Worm (Caenorhabditis elegans) whole organism, young adult: ENCODE results near the gene F45D11.7.

Experiments
- Y79H2A.3 ChIP-seq: fragments of 200-800 bp; sonication (Bioruptor generic); conservative IDR thresholded peaks from 2 replicates; pipeline ENCODE4 v1.3.6; 2022; ENCODE audit warnings: missing genetic modification reagents, missing genetic modification characterization, missing compliant biosample characterization
- madf-8 ChIP-seq: fragments of 200-800 bp; sonication (Bioruptor generic); conservative IDR thresholded peaks from 2 replicates; pipeline ENCODE4 v1.3.6; 2022; ENCODE audit warnings: missing genetic modification reagents, missing genetic modification characterization, missing compliant biosample characterization

- no peak for TF ChIP-seq madf-8
- TF ChIP-seq Y79H2A.3: no peak
These were observed 21.5 kb upstream of the F45D11.7 start, which contains the start of gene C32B5.15 for ce11 chrII:972850-973249.
